Worm (Caenorhabditis elegans): ENCODE data around the gene pcdr-1.
A peak's percentile ranks its signal among the peaks of the same experiment; 100 is the strongest.

Gene pcdr-1

ce11 chrX:15668695-15669094, 2.1 kb downstream of the pcdr-1 start:
- TF ChIP-seq nhr-21 (tag; optimal IDR thresholded peaks at IDR 0.05) (no peak), nhr-11 (tag; optimal IDR thresholded peaks at IDR 0.05) (no peak), nhr-25 (tag; optimal IDR thresholded peaks at IDR 0.05) (no peak), sma-9 (GFP tag; optimal IDR thresholded peaks at IDR 0.05) (peak; percentile 38), sma-9 (tag; optimal IDR thresholded peaks at IDR 0.05) (no peak), lin-11 (tag; optimal IDR thresholded peaks at IDR 0.05) (no peak), nhr-23 (tag; optimal IDR thresholded peaks at IDR 0.05) (no peak), nhr-129 (tag; optimal IDR thresholded peaks at IDR 0.05) (no peak), alr-1 (tag; optimal IDR thresholded peaks at IDR 0.05) (no peak), gmeb-1 (tag; optimal IDR thresholded peaks at IDR 0.05) (no peak)

ce11 chrX:15675622-15676021, 9.1 kb downstream of the pcdr-1 start, which contains the start of gene F59D12.2:
TSS of gene F59D12.2 (minus strand) at chrX:15675722.
- TF ChIP-seq unc-39 (tag; optimal IDR thresholded peaks at IDR 0.05) (no peak), ceh-16 (tag; optimal IDR thresholded peaks at IDR 0.05) (no peak), ama-1 (optimal IDR thresholded peaks at IDR 0.05) (no peak), fos-1 (tag; optimal IDR thresholded peaks at IDR 0.05) (no peak), ztf-1 (GFP tag; conservative IDR thresholded peaks at IDR 0.05) (no peak), sem-4 (tag; optimal IDR thresholded peaks at IDR 0.05) (no peak), nhr-23 (tag; optimal IDR thresholded peaks at IDR 0.05) (no peak), elt-1 (tag; optimal IDR thresholded peaks at IDR 0.05) (no peak), unc-62 (GFP tag; optimal IDR thresholded peaks at IDR 0.05) (no peak), nhr-12 (tag; optimal IDR thresholded peaks at IDR 0.05) (no peak), lin-13 (GFP tag; optimal IDR thresholded peaks at IDR 0.05) (no peak), gmeb-1 (tag; optimal IDR thresholded peaks at IDR 0.05) (no peak), crh-2 (tag; optimal IDR thresholded peaks at IDR 0.05) (no peak), nhr-77 (tag; optimal IDR thresholded peaks at IDR 0.05) (no peak), zag-1 (tag; optimal IDR thresholded peaks at IDR 0.05) (no peak), nhr-25 (tag; optimal IDR thresholded peaks at IDR 0.05) (no peak), R02D3.7 (tag; optimal IDR thresholded peaks at IDR 0.05) (no peak), alr-1 (tag; optimal IDR thresholded peaks at IDR 0.05) (no peak)

- TF ChIP-seq nhr-12 (tag; optimal IDR thresholded peaks at IDR 0.05) (no peak), alr-1 (tag; optimal IDR thresholded peaks at IDR 0.05) (no peak), elt-3 (tag; optimal IDR thresholded peaks at IDR 0.05) (no peak), aly-2 (tag; optimal IDR thresholded peaks at IDR 0.05) (no peak), mdl-1 (tag; optimal IDR thresholded peaks at IDR 0.05) (no peak)
These were observed 14.8 kb downstream of the pcdr-1 start, which contains the start of gene gpn-1 for ce11 chrX:15681393-15681792. TSS of gene gpn-1 (plus strand) at chrX:15681693.

- TF ChIP-seq R02D3.7 (tag; optimal IDR thresholded peaks at IDR 0.05) (no peak), fos-1 (tag; optimal IDR thresholded peaks at IDR 0.05) (peak; percentile 39), nhr-129 (tag; optimal IDR thresholded peaks at IDR 0.05) (peak; percentile 18), gmeb-1 (tag; optimal IDR thresholded peaks at IDR 0.05) (peak; percentile 24), crh-2 (tag; optimal IDR thresholded peaks at IDR 0.05) (peak; percentile 32)
These were observed 22.7 kb downstream of the pcdr-1 start, which contains the start of gene C03H12.1 for ce11 chrX:15689244-15689643. TSS of gene C03H12.1 (plus strand) at chrX:15689449.

ce11 chrX:15693466-15693865, 26.9 kb downstream of the pcdr-1 start:
- TF ChIP-seq nhr-21 (tag; optimal IDR thresholded peaks at IDR 0.05) (no peak), F13H6.1 (tag; optimal IDR thresholded peaks at IDR 0.05) (no peak), unc-39 (tag; optimal IDR thresholded peaks at IDR 0.05) (no peak), nhr-129 (tag; optimal IDR thresholded peaks at IDR 0.05) (no peak), sma-3 (GFP tag; optimal IDR thresholded peaks at IDR 0.05) (no peak), skn-1 (tag; optimal IDR thresholded peaks at IDR 0.05) (no peak), nhr-12 (tag; optimal IDR thresholded peaks at IDR 0.05) (no peak), aly-2 (tag; optimal IDR thresholded peaks at IDR 0.05) (no peak), ceh-16 (tag; optimal IDR thresholded peaks at IDR 0.05) (no peak), nhr-11 (tag; optimal IDR thresholded peaks at IDR 0.05) (no peak), elt-3 (tag; optimal IDR thresholded peaks at IDR 0.05) (no peak), zag-1 (tag; optimal IDR thresholded peaks at IDR 0.05) (no peak), egl-27 (tag; optimal IDR thresholded peaks at IDR 0.05) (no peak), unc-55 (GFP tag; optimal IDR thresholded peaks at IDR 0.05) (no peak), fos-1 (tag; optimal IDR thresholded peaks at IDR 0.05) (no peak), elt-1 (tag; optimal IDR thresholded peaks at IDR 0.05) (no peak), ZK546.5 (tag; optimal IDR thresholded peaks at IDR 0.05) (no peak)

ce11 chrX:15696400-15696799, 29.8 kb downstream of the pcdr-1 start, which contains the start of gene ZK662.2:
TSS of gene ZK662.2 (plus strand) at chrX:15696700.
- TF ChIP-seq nhr-21 (tag; optimal IDR thresholded peaks at IDR 0.05) (no peak), mab-5 (tag; optimal IDR thresholded peaks at IDR 0.05) (no peak), unc-62 (GFP tag; optimal IDR thresholded peaks at IDR 0.05) (no peak), nhr-12 (tag; optimal IDR thresholded peaks at IDR 0.05) (no peak), nhr-11 (tag; optimal IDR thresholded peaks at IDR 0.05) (no peak), unc-39 (tag; optimal IDR thresholded peaks at IDR 0.05) (no peak), mdl-1 (tag; optimal IDR thresholded peaks at IDR 0.05) (no peak), ceh-82 (tag; optimal IDR thresholded peaks at IDR 0.05) (no peak), nhr-10 (tag; optimal IDR thresholded peaks at IDR 0.05) (no peak), peb-1 (tag; optimal IDR thresholded peaks at IDR 0.05) (no peak), aly-2 (tag; optimal IDR thresholded peaks at IDR 0.05) (no peak), ZK546.5 (tag; optimal IDR thresholded peaks at IDR 0.05) (no peak), ztf-4 (tag; optimal IDR thresholded peaks at IDR 0.05) (no peak)
